Worm (Caenorhabditis elegans): ENCODE data around the gene C50E3.13.

Gene C50E3.13

DNA sequence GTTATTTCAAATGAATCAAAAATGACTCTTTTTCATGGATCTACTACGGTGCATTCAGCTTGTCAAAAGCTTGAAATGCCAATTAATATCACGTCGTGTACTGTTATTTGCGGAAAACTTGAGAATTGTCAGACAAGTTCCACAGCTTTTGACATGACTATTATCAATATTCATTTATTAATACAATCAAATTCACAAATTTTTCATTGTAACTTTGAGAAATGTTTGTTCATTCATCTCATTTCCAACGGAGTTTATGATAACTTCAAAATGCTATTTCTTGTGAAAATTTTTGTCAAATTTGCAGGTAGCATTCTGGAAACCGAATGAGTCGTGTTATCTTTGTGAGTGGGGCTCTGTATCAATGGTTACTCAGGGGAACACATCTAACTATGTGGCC, 5.9 kb downstream of the C50E3.13 start, which contains the start of gene C50E3.15:
TSS of gene C50E3.15 (plus strand) at position 301 of the 400 bp plus-strand sequence.
- TF ChIP-seq klf-2 (GFP tag; conservative IDR thresholded peaks at IDR 0.05) (no peak), cog-1 (tag; optimal IDR thresholded peaks at IDR 0.05) (no peak), tab-1 (GFP tag; IDR thresholded peaks at IDR 0.05) (no peak), ref-1 (GFP tag; conservative IDR thresholded peaks at IDR 0.05) (no peak), ztf-29 (GFP tag; IDR thresholded peaks at IDR 0.05) (no peak), flt-1 (GFP tag; IDR thresholded peaks at IDR 0.05) (no peak), med-1 (GFP tag; optimal IDR thresholded peaks at IDR 0.05; ENCODE audit: insufficient read depth) (no peak)

- TF ChIP-seq ref-1 (GFP tag; conservative IDR thresholded peaks at IDR 0.05) = no peak
- TF ChIP-seq med-1 (GFP tag; optimal IDR thresholded peaks at IDR 0.05; ENCODE audit: insufficient read depth) = no peak
- TF ChIP-seq klf-2 (GFP tag; conservative IDR thresholded peaks at IDR 0.05) = no peak
- no peak for TF ChIP-seq cog-1 (tag; optimal IDR thresholded peaks at IDR 0.05)
- TF ChIP-seq tab-1 (GFP tag; IDR thresholded peaks at IDR 0.05) = no peak
- no peak for TF ChIP-seq ztf-29 (GFP tag; IDR thresholded peaks at IDR 0.05)
- TF ChIP-seq T22C8.4 (GFP tag; IDR thresholded peaks at IDR 0.05) = no peak
- TF ChIP-seq flt-1 (GFP tag; IDR thresholded peaks at IDR 0.05) = no peak
- TF ChIP-seq ztf-23 (GFP tag; IDR thresholded peaks at IDR 0.05) = no peak
Measured at ce11 chrV:7612044-7612443, 12.0 kb downstream of the C50E3.13 start, which contains the start of gene clec-215. clec-215 (plus strand) TSS chrV:7612344.

ce11 chrV:7609698-7610420, 14.2 kb downstream of the C50E3.13 start, which contains the start of the genes folt-3 and clec-214:
folt-3 (minus strand) TSS chrV:7609748.
clec-214 (plus strand) TSS chrV:7610370.
- no peak for TF ChIP-seq tab-1 (GFP tag; IDR thresholded peaks at IDR 0.05)

- TF ChIP-seq ref-1 (GFP tag; conservative IDR thresholded peaks at IDR 0.05) (no peak), ztf-23 (GFP tag; IDR thresholded peaks at IDR 0.05) (no peak), cog-1 (tag; optimal IDR thresholded peaks at IDR 0.05) (no peak), med-1 (GFP tag; optimal IDR thresholded peaks at IDR 0.05; ENCODE audit: insufficient read depth) (no peak), ztf-29 (GFP tag; IDR thresholded peaks at IDR 0.05) (no peak), flt-1 (GFP tag; IDR thresholded peaks at IDR 0.05) (no peak), klf-2 (GFP tag; conservative IDR thresholded peaks at IDR 0.05) (no peak), tab-1 (GFP tag; IDR thresholded peaks at IDR 0.05) (no peak), T22C8.4 (GFP tag; IDR thresholded peaks at IDR 0.05) (no peak)
Measured at ce11 chrV:7604858-7605257, 19.2 kb downstream of the C50E3.13 start, which contains the start of gene clec-213. clec-213 (plus strand) TSS chrV:7605158.

- TF ChIP-seq klf-2 (GFP tag; conservative IDR thresholded peaks at IDR 0.05) (no peak), ztf-23 (GFP tag; IDR thresholded peaks at IDR 0.05) (no peak), flt-1 (GFP tag; IDR thresholded peaks at IDR 0.05) (no peak), cog-1 (tag; optimal IDR thresholded peaks at IDR 0.05) (no peak), tab-1 (GFP tag; IDR thresholded peaks at IDR 0.05) (no peak), ref-1 (GFP tag; conservative IDR thresholded peaks at IDR 0.05) (no peak), med-1 (GFP tag; optimal IDR thresholded peaks at IDR 0.05; ENCODE audit: insufficient read depth) (no peak), T22C8.4 (GFP tag; IDR thresholded peaks at IDR 0.05) (no peak), ztf-29 (GFP tag; IDR thresholded peaks at IDR 0.05) (no peak)
Measured at ce11 chrV:7603404-7603803, 20.6 kb downstream of the C50E3.13 start, which contains the start of gene C50E3.11. C50E3.11 (minus strand) TSS chrV:7603486.

DNA sequence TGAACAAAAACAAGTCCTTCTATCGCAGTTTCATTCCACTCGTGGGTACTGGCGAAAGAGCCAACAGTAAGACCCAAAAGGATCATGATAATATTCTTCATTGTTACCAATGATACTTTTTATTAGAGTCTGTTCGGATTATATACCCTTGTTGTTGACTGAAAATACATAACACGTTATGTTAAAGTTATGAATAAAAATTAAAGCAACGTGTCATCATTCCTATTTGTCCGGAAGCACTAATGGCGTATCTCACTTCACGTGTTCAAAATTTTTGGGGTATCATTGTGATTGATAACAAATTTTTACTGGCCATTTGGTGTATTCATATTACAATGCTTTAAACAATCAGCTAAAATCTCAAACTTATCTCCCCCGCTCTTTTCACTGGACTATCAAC, 22.6 kb downstream of the C50E3.13 start, which contains the start of gene scl-26:
TSS of gene scl-26 (minus strand) at position 101 of the 400 bp plus-strand sequence.
- no peak for TF ChIP-seq T22C8.4 (GFP tag; IDR thresholded peaks at IDR 0.05)
- no peak for TF ChIP-seq med-1 (GFP tag; optimal IDR thresholded peaks at IDR 0.05; ENCODE audit: insufficient read depth)
- no peak for TF ChIP-seq ztf-29 (GFP tag; IDR thresholded peaks at IDR 0.05)
- no peak for TF ChIP-seq klf-2 (GFP tag; conservative IDR thresholded peaks at IDR 0.05)
- no peak for TF ChIP-seq ztf-23 (GFP tag; IDR thresholded peaks at IDR 0.05)
- no peak for TF ChIP-seq tab-1 (GFP tag; IDR thresholded peaks at IDR 0.05)
- TF ChIP-seq ref-1 (GFP tag; conservative IDR thresholded peaks at IDR 0.05) = no peak
- no peak for TF ChIP-seq cog-1 (tag; optimal IDR thresholded peaks at IDR 0.05)

ce11 chrV:7600149-7600548, 23.9 kb downstream of the C50E3.13 start, which contains the start of gene C50E3.9:
C50E3.9 (minus strand) TSS chrV:7600249.
- TF ChIP-seq ztf-23 (GFP tag; IDR thresholded peaks at IDR 0.05) (no peak), med-1 (GFP tag; optimal IDR thresholded peaks at IDR 0.05; ENCODE audit: insufficient read depth) (no peak)

DNA sequence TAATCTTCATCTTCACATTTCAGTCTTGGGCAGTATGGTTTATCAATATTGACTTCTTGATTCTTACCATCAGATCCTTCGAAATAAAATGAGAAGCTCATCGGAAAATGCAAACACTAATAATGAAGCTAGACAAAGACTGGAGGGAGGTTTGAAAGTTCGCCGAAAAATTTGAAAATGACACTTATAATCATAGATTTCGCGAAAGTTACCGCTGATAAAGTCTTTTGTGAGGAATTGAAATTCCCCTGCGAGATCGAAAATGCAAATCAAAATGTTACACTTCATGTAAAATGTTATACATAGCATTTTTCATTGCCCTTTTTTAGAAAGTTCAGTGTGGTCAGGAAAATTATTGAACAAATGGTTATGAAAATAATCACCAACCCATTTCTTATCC, 25.8 kb downstream of the C50E3.13 start, which contains the start of gene C50E3.7:
TSS of gene C50E3.7 (minus strand) at position 101 of the 400 bp plus-strand sequence.
- TF ChIP-seq ztf-23 (GFP tag; IDR thresholded peaks at IDR 0.05) (no peak), T22C8.4 (GFP tag; IDR thresholded peaks at IDR 0.05) (no peak)

DNA sequence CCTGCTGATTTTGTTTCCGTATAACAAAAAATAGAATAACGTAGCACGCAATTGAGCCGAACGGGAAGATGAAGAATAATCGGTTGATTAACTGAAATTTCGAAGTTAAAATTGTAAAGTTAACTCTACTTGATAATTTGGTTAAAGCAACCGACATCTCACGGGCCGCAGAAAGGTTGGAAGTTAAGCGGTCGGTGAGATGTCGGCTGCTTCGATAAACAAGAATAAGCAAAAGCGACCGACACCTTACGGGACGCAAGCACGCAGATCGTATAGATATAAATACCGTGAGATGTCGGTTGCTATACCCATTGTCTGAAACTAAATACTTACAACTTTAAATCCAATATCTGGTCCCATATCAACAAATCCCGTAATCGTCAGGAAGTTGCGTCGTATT, 28.9 kb downstream of the C50E3.13 start:
- TF ChIP-seq med-1 (GFP tag; optimal IDR thresholded peaks at IDR 0.05; ENCODE audit: insufficient read depth) = no peak
- no peak for TF ChIP-seq ztf-23 (GFP tag; IDR thresholded peaks at IDR 0.05)
- no peak for TF ChIP-seq tab-1 (GFP tag; IDR thresholded peaks at IDR 0.05)
- no peak for TF ChIP-seq cog-1 (tag; optimal IDR thresholded peaks at IDR 0.05)
- no peak for TF ChIP-seq ztf-29 (GFP tag; IDR thresholded peaks at IDR 0.05)
- TF ChIP-seq T22C8.4 (GFP tag; IDR thresholded peaks at IDR 0.05) = no peak
- no peak for TF ChIP-seq klf-2 (GFP tag; conservative IDR thresholded peaks at IDR 0.05)
- no peak for TF ChIP-seq ref-1 (GFP tag; conservative IDR thresholded peaks at IDR 0.05)
- no peak for TF ChIP-seq flt-1 (GFP tag; IDR thresholded peaks at IDR 0.05)

ce11 chrV:7590454-7590853, 33.6 kb downstream of the C50E3.13 start, which contains the start of gene C50E3.6:
C50E3.6 (minus strand) TSS chrV:7590554.
- TF ChIP-seq T22C8.4 (GFP tag; IDR thresholded peaks at IDR 0.05) = no peak
- TF ChIP-seq tab-1 (GFP tag; IDR thresholded peaks at IDR 0.05) = no peak
- no peak for TF ChIP-seq cog-1 (tag; optimal IDR thresholded peaks at IDR 0.05)
- TF ChIP-seq ref-1 (GFP tag; conservative IDR thresholded peaks at IDR 0.05) = no peak
- no peak for TF ChIP-seq med-1 (GFP tag; optimal IDR thresholded peaks at IDR 0.05; ENCODE audit: insufficient read depth)
- TF ChIP-seq flt-1 (GFP tag; IDR thresholded peaks at IDR 0.05) = no peak
- TF ChIP-seq klf-2 (GFP tag; conservative IDR thresholded peaks at IDR 0.05) = no peak
- TF ChIP-seq ztf-29 (GFP tag; IDR thresholded peaks at IDR 0.05) = no peak
- TF ChIP-seq ztf-23 (GFP tag; IDR thresholded peaks at IDR 0.05) = no peak

Data from whole organism, midembryonic.